Fruit fly (Drosophila melanogaster) whole organism, embryonic: Measurements from ENCODE around the gene Mrm2.
A peak's percentile ranks its signal among the peaks of the same experiment; 100 is the strongest.

ENCODE experiments used
- BEAF-32 ChIP-seq: fragments of 200-800 bp; sonication (Bioruptor generic); optimal IDR thresholded peaks from 3 replicates; lab custom pipeline; 2017; ENCODE audit warnings: missing biosample characterization, missing genetic modification characterization, mild to moderate bottlenecking, moderate library complexity, missing genetic modification reagents
- Bgb ChIP-seq: fragments of 200-800 bp; sonication (Bioruptor generic); IDR thresholded peaks from 2 replicates; pipeline ENCODE4 v1.3.6; 2022; ENCODE audit warnings: missing biosample characterization, missing genetic modification characterization; ENCODE audit not compliant: partially characterized antibody
- CG10147 ChIP-seq: fragments of 200-800 bp; sonication (Bioruptor generic); optimal IDR thresholded peaks from 2 replicates; lab custom pipeline; 2019; ENCODE audit warnings: missing biosample characterization, mild to moderate bottlenecking, missing genetic modification characterization, moderate library complexity
- CG12219 ChIP-seq: fragments of 200-800 bp; sonication (Bioruptor generic); optimal IDR thresholded peaks from 3 replicates; lab custom pipeline; 2018; ENCODE audit warnings: missing biosample characterization, mild to moderate bottlenecking, missing genetic modification characterization
- CG12299 ChIP-seq: fragments of 200-800 bp; sonication (Bioruptor generic); optimal IDR thresholded peaks from 2 replicates; lab custom pipeline; 2018; ENCODE audit warnings: missing biosample characterization, mild to moderate bottlenecking, missing genetic modification characterization
- CG12769 ChIP-seq: fragments of 200-800 bp; sonication (Bioruptor generic); optimal IDR thresholded peaks from 2 replicates; lab custom pipeline; 2019; ENCODE audit warnings: missing biosample characterization, mild to moderate bottlenecking, missing genetic modification characterization, moderate library complexity
- CG12942 ChIP-seq: fragments of 200-800 bp; sonication (Bioruptor generic); optimal IDR thresholded peaks from 3 replicates; lab custom pipeline; 2016; ENCODE audit warnings: missing biosample characterization, missing genetic modification characterization
- CG14441 ChIP-seq: fragments of 200-800 bp; sonication (Bioruptor generic); IDR thresholded peaks from 2 replicates; pipeline ENCODE4 v1.3.6; 2022; ENCODE audit warnings: missing biosample characterization, missing genetic modification characterization
- CG14710 ChIP-seq: fragments of 200-800 bp; sonication (Bioruptor generic); optimal IDR thresholded peaks from 3 replicates; lab custom pipeline; 2019; ENCODE audit warnings: missing biosample characterization, mild to moderate bottlenecking, missing genetic modification characterization, moderate library complexity
- CG1647 ChIP-seq: fragments of 200-800 bp; sonication (Bioruptor generic); optimal IDR thresholded peaks from 3 replicates; lab custom pipeline; 2016; ENCODE audit warnings: missing biosample characterization, missing genetic modification characterization
- CG16815 ChIP-seq: fragments of 200-800 bp; sonication (Bioruptor generic); optimal IDR thresholded peaks from 3 replicates; lab custom pipeline; 2017; ENCODE audit warnings: missing biosample characterization, mild to moderate bottlenecking, missing genetic modification characterization
- CG17802 ChIP-seq: fragments of 200-800 bp; sonication (Bioruptor generic); optimal IDR thresholded peaks from 2 replicates; lab custom pipeline; 2018; ENCODE audit warnings: missing biosample characterization, mild to moderate bottlenecking, missing genetic modification characterization, moderate library complexity
- CG2889 ChIP-seq: fragments of 200-800 bp; sonication (Bioruptor generic); IDR thresholded peaks from 3 replicates; pipeline ENCODE4 v1.3.6; 2022; ENCODE audit warnings: missing biosample characterization, missing genetic modification characterization
- CG32532 ChIP-seq: fragments of 200-800 bp; sonication (Bioruptor generic); IDR thresholded peaks from 2 replicates; pipeline ENCODE4 v1.3.6; 2022; ENCODE audit warnings: missing biosample characterization, missing genetic modification characterization
- CG3838 ChIP-seq: fragments of 200-800 bp; sonication (Bioruptor generic); optimal IDR thresholded peaks from 3 replicates; lab custom pipeline; 2016; ENCODE audit warnings: missing biosample characterization, missing genetic modification characterization
- CG4360 ChIP-seq: fragments of 200-800 bp; sonication (Bioruptor generic); IDR thresholded peaks from 2 replicates; pipeline ENCODE4 v1.3.6; 2022; ENCODE audit warnings: missing biosample characterization, missing genetic modification characterization
- CG5245 ChIP-seq: fragments of 200-800 bp; sonication (Bioruptor generic); optimal IDR thresholded peaks from 3 replicates; lab custom pipeline; 2016; ENCODE audit warnings: missing biosample characterization, missing genetic modification characterization
- CG7372 ChIP-seq: fragments of 200-800 bp; sonication (Bioruptor generic); IDR thresholded peaks from 2 replicates; pipeline ENCODE4 v1.3.6; 2022; ENCODE audit warnings: missing biosample characterization, missing genetic modification characterization
- CHES-1-like ChIP-seq: fragments of 200-800 bp; sonication (Bioruptor generic); optimal IDR thresholded peaks from 2 replicates; lab custom pipeline; 2016; ENCODE audit warnings: missing biosample characterization, missing genetic modification characterization
- Camta ChIP-seq: fragments of 200-800 bp; sonication (Bioruptor generic); optimal IDR thresholded peaks from 2 replicates; lab custom pipeline; 2016; ENCODE audit warnings: missing biosample characterization, missing genetic modification characterization
- Chrac-16 ChIP-seq: fragments of 200-800 bp; sonication (Bioruptor generic); optimal IDR thresholded peaks from 3 replicates; lab custom pipeline; 2016; ENCODE audit warnings: missing biosample characterization, missing genetic modification characterization
- Dip2 ChIP-seq: fragments of 200-800 bp; sonication (Bioruptor generic); IDR thresholded peaks from 2 replicates; pipeline ENCODE4 v1.3.6; 2022; ENCODE audit warnings: missing biosample characterization, missing genetic modification characterization
- Gug ChIP-seq: fragments of 200-800 bp; sonication (Bioruptor generic); IDR thresholded peaks from 4 replicates; pipeline ENCODE4 v1.3.6; 2022; ENCODE audit warnings: missing biosample characterization, missing genetic modification characterization
- Hmx ChIP-seq: fragments of 200-800 bp; sonication (Bioruptor generic); optimal IDR thresholded peaks from 2 replicates; lab custom pipeline; 2016; ENCODE audit warnings: missing biosample characterization, missing genetic modification characterization
- Oli ChIP-seq: fragments of 200-800 bp; sonication (Bioruptor generic); optimal IDR thresholded peaks from 2 replicates; lab custom pipeline; 2018; ENCODE audit warnings: missing biosample characterization, mild to moderate bottlenecking, missing genetic modification characterization, moderate library complexity
- Side ChIP-seq: fragments of 200-800 bp; sonication (Bioruptor generic); optimal IDR thresholded peaks from 2 replicates; lab custom pipeline; 2016; ENCODE audit warnings: missing biosample characterization, missing genetic modification characterization
- Ssrp ChIP-seq: fragments of 200-800 bp; sonication (Bioruptor generic); optimal IDR thresholded peaks from 2 replicates; lab custom pipeline; 2018; ENCODE audit warnings: missing biosample characterization, mild to moderate bottlenecking, missing genetic modification characterization, moderate library complexity
- bcd ChIP-seq: fragments of 200-800 bp; sonication (Bioruptor generic); optimal IDR thresholded peaks from 2 replicates; lab custom pipeline; 2017; ENCODE audit warnings: missing biosample characterization, mild to moderate bottlenecking, missing genetic modification characterization
- bigmax ChIP-seq: fragments of 200-800 bp; sonication (Bioruptor generic); optimal IDR thresholded peaks from 2 replicates; lab custom pipeline; 2018; ENCODE audit warnings: missing biosample characterization, mild to moderate bottlenecking, missing genetic modification characterization
- corto ChIP-seq: fragments of 200-800 bp; sonication (Bioruptor generic); optimal IDR thresholded peaks from 2 replicates; lab custom pipeline; 2016; ENCODE audit warnings: missing biosample characterization, mild to moderate bottlenecking, missing genetic modification characterization, moderate library complexity
- crc ChIP-seq: fragments of 200-800 bp; sonication (Bioruptor generic); optimal IDR thresholded peaks from 2 replicates; lab custom pipeline; 2016; ENCODE audit warnings: missing biosample characterization, missing genetic modification characterization
- cwo ChIP-seq: fragments of 200-800 bp; sonication (Bioruptor generic); optimal IDR thresholded peaks from 3 replicates; lab custom pipeline; 2017; ENCODE audit warnings: missing biosample characterization, missing genetic modification characterization, mild to moderate bottlenecking, moderate library complexity, missing genetic modification reagents
- en ChIP-seq: fragments of 200-800 bp; sonication (Bioruptor generic); optimal IDR thresholded peaks from 2 replicates; lab custom pipeline; 2016; ENCODE audit warnings: missing biosample characterization, missing genetic modification characterization
- eve ChIP-seq, 2 experiments: fragments of >200 bp; optimal IDR thresholded peaks; 2 replicates each; lab custom pipeline; 2017; ENCODE audit warnings: missing biosample characterization in 2 of 2, missing genetic modification characterization in 2 of 2
- fd64A ChIP-seq: fragments of 200-800 bp; sonication (Bioruptor generic); optimal IDR thresholded peaks from 3 replicates; lab custom pipeline; 2018; ENCODE audit warnings: missing biosample characterization, mild to moderate bottlenecking, missing genetic modification characterization
- fd96Cb ChIP-seq: fragments of 200-800 bp; sonication (Bioruptor generic); optimal IDR thresholded peaks from 2 replicates; lab custom pipeline; 2018; ENCODE audit warnings: missing biosample characterization, mild to moderate bottlenecking, missing genetic modification characterization, moderate library complexity
- grau ChIP-seq: fragments of 200-800 bp; optimal IDR thresholded peaks from 3 replicates; lab custom pipeline; 2019; ENCODE audit warnings: missing biosample characterization, mild to moderate bottlenecking, missing genetic modification characterization, moderate library complexity
- hb ChIP-seq: fragments of 200-800 bp; sonication (Bioruptor generic); IDR thresholded peaks from 3 replicates; pipeline ENCODE4 v1.3.6; 2022; ENCODE audit warnings: missing biosample characterization, missing genetic modification characterization; ENCODE audit not compliant: partially characterized antibody
- her ChIP-seq: fragments of 200-800 bp; sonication (Bioruptor generic); optimal IDR thresholded peaks from 2 replicates; lab custom pipeline; 2016; ENCODE audit warnings: missing biosample characterization, missing genetic modification characterization
- hth ChIP-seq: fragments of >200 bp; optimal IDR thresholded peaks from 2 replicates; lab custom pipeline; 2017; ENCODE audit warnings: inconsistent platforms
- kah ChIP-seq: fragments of 200-800 bp; sonication (Bioruptor generic); optimal IDR thresholded peaks from 2 replicates; lab custom pipeline; 2018; ENCODE audit warnings: missing biosample characterization, mild to moderate bottlenecking, missing genetic modification characterization
- peb ChIP-seq: fragments of 200-800 bp; sonication (Bioruptor generic); IDR thresholded peaks from 2 replicates; pipeline ENCODE4 v1.3.6; 2022; ENCODE audit warnings: missing biosample characterization, missing genetic modification characterization
- pfk ChIP-seq: fragments of 200-800 bp; sonication (Bioruptor generic); optimal IDR thresholded peaks from 2 replicates; lab custom pipeline; 2018; ENCODE audit warnings: missing biosample characterization, mild to moderate bottlenecking, missing genetic modification characterization, moderate library complexity
- pho ChIP-seq: fragments of 200-800 bp; sonication (Bioruptor generic); optimal IDR thresholded peaks from 2 replicates; lab custom pipeline; 2016; ENCODE audit warnings: missing biosample characterization, missing genetic modification characterization
- pita ChIP-seq: fragments of 200-800 bp; sonication (Bioruptor generic); optimal IDR thresholded peaks from 2 replicates; lab custom pipeline; 2017; ENCODE audit warnings: missing biosample characterization, mild to moderate bottlenecking, missing genetic modification characterization
- scrt ChIP-seq: fragments of 200-800 bp; sonication (Bioruptor generic); optimal IDR thresholded peaks from 2 replicates; lab custom pipeline; 2018; ENCODE audit warnings: missing biosample characterization, mild to moderate bottlenecking, missing genetic modification characterization, moderate library complexity
- ssp ChIP-seq: fragments of 200-800 bp; sonication (Bioruptor generic); IDR thresholded peaks from 2 replicates; pipeline ENCODE4 v1.3.6; 2022; ENCODE audit warnings: missing biosample characterization, missing genetic modification characterization
- tap ChIP-seq: fragments of 200-800 bp; optimal IDR thresholded peaks from 3 replicates; lab custom pipeline; 2019; ENCODE audit warnings: missing biosample characterization, mild to moderate bottlenecking, missing genetic modification characterization, moderate library complexity
- trh ChIP-seq: fragments of 200-800 bp; sonication (Bioruptor generic); optimal IDR thresholded peaks from 2 replicates; lab custom pipeline; 2016; ENCODE audit warnings: missing biosample characterization, missing genetic modification characterization
- ttk ChIP-seq: fragments of 200-800 bp; sonication (Bioruptor generic); IDR thresholded peaks from 2 replicates; pipeline ENCODE4 v2.1.2; 2022; ENCODE audit warnings: missing biosample characterization, missing genetic modification characterization
- usp ChIP-seq: fragments of >200 bp; optimal IDR thresholded peaks from 2 replicates; lab custom pipeline; 2017; ENCODE audit warnings: missing biosample characterization, missing genetic modification characterization

Mrm2 gene

DNA sequence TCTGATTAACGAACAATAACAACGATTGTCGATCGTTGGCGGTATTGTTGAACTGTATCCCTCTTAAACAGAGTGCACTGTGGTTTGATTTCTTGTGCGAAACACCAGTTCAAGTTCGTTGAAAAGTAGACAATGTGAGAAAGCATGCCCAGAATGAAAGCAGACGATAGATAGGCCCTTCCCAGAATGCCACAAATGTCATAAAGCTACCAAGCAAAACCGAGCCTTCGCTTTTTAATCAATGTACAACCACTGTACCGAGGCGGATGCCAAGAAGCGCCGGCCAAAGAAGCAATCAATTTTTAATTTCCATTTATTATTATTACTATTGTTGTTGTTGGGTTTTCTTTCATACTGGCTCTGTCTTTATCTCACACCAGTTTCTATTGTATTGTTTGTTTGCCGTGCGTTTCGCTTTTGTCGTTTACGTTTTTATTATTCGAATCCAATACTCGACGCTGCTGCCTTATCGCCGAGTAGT, 47.5 kb downstream of the Mrm2 start (continued):
- TF ChIP-seq CG17802, result peak; percentile 43
- peak; percentile 85 for TF ChIP-seq CG2889 (GFP tag; lab: Robert Waterston, UW)
- TF ChIP-seq CG10147, result peak; percentile 61
- peak; percentile 65 for TF ChIP-seq CG3838 (GFP tag; lab: Kevin White, UChicago)
- peak; percentile 50 for TF ChIP-seq Bgb (GFP tag; lab: Robert Waterston, UW)
- peak; percentile 67 for TF ChIP-seq CHES-1-like (GFP tag; lab: Kevin White, UChicago)
- peak; percentile 74 for TF ChIP-seq tap
- TF ChIP-seq en, result peak; percentile 72
- no peak for TF ChIP-seq bigmax (GFP tag; lab: Kevin White, UChicago)
- TF ChIP-seq grau (tag; lab: Kevin White, UChicago), result peak; percentile 86
- no peak for TF ChIP-seq pita (GFP tag; lab: Kevin White, UChicago)
- TF ChIP-seq Camta (GFP tag; lab: Kevin White, UChicago), result peak; percentile 62
- TF ChIP-seq Dip2 (GFP tag; lab: Robert Waterston, UW), result 0 out of 2 replicates have a peak, but pooled peaks have one; percentile 36
- TF ChIP-seq kah (GFP tag; lab: Kevin White, UChicago), result peak; percentile 15
- TF ChIP-seq eve (GFP tag; optimal IDR thresholded peaks at IDR 0.05; lab: Kevin White, UChicago), result no peak
- peak; percentile 79 for TF ChIP-seq Chrac-16
- peak; percentile 26 for TF ChIP-seq corto (GFP tag; lab: Kevin White, UChicago)
- peak; percentile 49 for TF ChIP-seq ssp (GFP tag; lab: Robert Waterston, UW)
- TF ChIP-seq ttk (GFP tag; lab: Robert Waterston, UW), result peak; percentile 82
- TF ChIP-seq CG4360 (GFP tag; lab: Robert Waterston, UW), result peak; percentile 66
- peak; percentile 76 for TF ChIP-seq fd64A (GFP tag; lab: Kevin White, UChicago)
- TF ChIP-seq bcd (GFP tag; lab: Kevin White, UChicago), result peak; percentile 72
- TF ChIP-seq crc, result peak; percentile 64
- TF ChIP-seq usp, result no peak
- TF ChIP-seq CG7372, result peak; percentile 63
- peak; percentile 66 for TF ChIP-seq CG5245 (GFP tag; lab: Kevin White, UChicago)
- no peak for TF ChIP-seq BEAF-32
- peak; percentile 82 for TF ChIP-seq CG1647 (GFP tag; lab: Kevin White, UChicago)
- TF ChIP-seq Hmx, result no peak
- peak; percentile 49 for TF ChIP-seq CG12299
- no peak for TF ChIP-seq hth (lab: Kevin White, UChicago)
- peak; percentile 91 for TF ChIP-seq CG32532 (GFP tag; lab: Robert Waterston, UW)
- TF ChIP-seq pho (GFP tag; lab: Kevin White, UChicago), result peak; percentile 73
- TF ChIP-seq fd96Cb, result peak; percentile 78
- peak; percentile 79 for TF ChIP-seq cwo (GFP tag; lab: Kevin White, UChicago)
- peak; percentile 78 for TF ChIP-seq CG12942 (GFP tag; lab: Kevin White, UChicago)
- TF ChIP-seq scrt (GFP tag; lab: Kevin White, UChicago), result peak; percentile 54
- TF ChIP-seq Oli (tag; lab: Kevin White, UChicago), result peak; percentile 88
- TF ChIP-seq CG12219 (GFP tag; lab: Kevin White, UChicago), result peak; percentile 87
- peak; percentile 90 for TF ChIP-seq CG14441 (GFP tag; lab: Robert Waterston, UW)
- no peak for TF ChIP-seq trh (GFP tag; lab: Kevin White, UChicago)
- TF ChIP-seq CG16815 (GFP tag; lab: Kevin White, UChicago), result peak; percentile 68
- TF ChIP-seq hb, result no peak
- TF ChIP-seq pfk (GFP tag; lab: Kevin White, UChicago), result no peak
- TF ChIP-seq Ssrp (tag; lab: Kevin White, UChicago), result peak; percentile 64
- TF ChIP-seq CG12769 (tag; lab: Kevin White, UChicago), result peak; percentile 87
- TF ChIP-seq Side, result peak; percentile 53
- TF ChIP-seq her (GFP tag; lab: Kevin White, UChicago), result peak; percentile 88
- TF ChIP-seq peb, result peak; percentile 67
- TF ChIP-seq Gug (GFP tag; lab: Robert Waterston, UW), result peak; percentile 90
- no peak for TF ChIP-seq CG14710
